Fruit fly (Drosophila melanogaster) whole organism: Measurements from ENCODE around the gene Sry-beta.

ENCODE experiments used
- CG8478 ChIP-seq: fragments of >200 bp; optimal IDR thresholded peaks from 2 replicates; lab custom pipeline; 2018; ENCODE audit warnings: inconsistent platforms
- psq ChIP-seq: fragments of >200 bp; optimal IDR thresholded peaks from 2 replicates; lab custom pipeline; 2017

DNA sequence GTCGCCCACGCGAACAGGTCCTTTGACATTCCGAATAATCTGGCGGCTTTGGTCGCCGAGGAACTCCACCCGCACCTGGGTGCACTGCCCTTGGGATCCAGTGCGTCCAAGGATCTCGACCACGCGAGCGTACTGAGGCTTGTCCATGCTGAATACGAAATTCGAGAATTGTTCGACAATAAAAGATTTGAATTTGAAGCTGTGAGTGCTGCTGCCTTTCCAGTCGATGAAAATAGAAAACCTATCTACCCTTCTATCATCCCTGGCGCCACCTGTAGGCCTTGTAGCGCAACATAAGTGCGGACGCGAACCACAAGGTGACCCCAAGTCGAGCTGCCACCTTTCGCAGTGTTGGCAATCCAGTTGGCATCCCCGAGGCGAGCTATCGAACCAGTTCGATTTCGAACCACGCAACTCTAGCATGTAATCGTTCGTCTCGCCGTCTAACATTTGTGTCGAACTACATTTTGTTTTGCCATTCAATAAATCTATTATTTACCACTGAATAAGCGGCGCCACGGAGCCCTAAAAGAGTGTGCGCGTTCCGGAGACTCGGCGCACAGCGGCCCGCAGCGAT lies 17.0 kb upstream of the Sry-beta start, which contains the start of the genes RpS28a and Axn:
- TF ChIP-seq psq (lab: Kevin White, UChicago) = no peak
- TF ChIP-seq CG8478 (lab: Kevin White, UChicago) = no peak
